Worm (Caenorhabditis elegans) whole organism, late embryonic: ENCODE results near the gene M03E7.2.

Source experiments
- ceh-30 ChIP-seq: fragments of 150-350 bp; optimal IDR thresholded peaks from 2 replicates; lab custom pipeline; 2014; ENCODE audit warnings: missing biosample characterization, missing genetic modification characterization
- ceh-6 ChIP-seq: fragments of 200-800 bp; sonication (Bioruptor generic); optimal IDR thresholded peaks from 2 replicates; lab custom pipeline; 2018; ENCODE audit warnings: mild to moderate bottlenecking, missing genetic modification characterization, missing compliant biosample characterization
- fkh-6 ChIP-seq: sonication (generic microtip); optimal IDR thresholded peaks from 2 replicates; lab custom pipeline; 2016; ENCODE audit warnings: missing genetic modification characterization, missing compliant biosample characterization
- hlh-30 ChIP-seq: sonication (generic microtip); optimal IDR thresholded peaks from 2 replicates; lab custom pipeline; 2017; ENCODE audit warnings: antibody characterized with exemption, missing genetic modification characterization, missing compliant biosample characterization; ENCODE audit not compliant: insufficient read depth
- hlh-8 ChIP-seq: sonication (generic microtip); optimal IDR thresholded peaks from 2 replicates; lab custom pipeline; 2016; ENCODE audit warnings: missing genotype, missing genetic modification characterization, missing compliant biosample characterization
- nhr-11 ChIP-seq: fragments of 150-350 bp; optimal IDR thresholded peaks from 2 replicates; lab custom pipeline; 2014; ENCODE audit warnings: missing biosample characterization, missing genetic modification characterization
- nhr-232 ChIP-seq: sonication (generic microtip); optimal IDR thresholded peaks from 2 replicates; lab custom pipeline; 2016; ENCODE audit warnings: missing genetic modification characterization, missing compliant biosample characterization
- pag-3 ChIP-seq: sonication (generic microtip); optimal IDR thresholded peaks from 2 replicates; lab custom pipeline; 2016; ENCODE audit warnings: missing compliant biosample characterization, missing genetic modification characterization, borderline replicate concordance
- pat-9 ChIP-seq: fragments of 200-800 bp; sonication (Bioruptor generic); optimal IDR thresholded peaks from 2 replicates; lab custom pipeline; 2018; ENCODE audit warnings: mild to moderate bottlenecking, missing genetic modification characterization, moderate library complexity, missing compliant biosample characterization
- rnt-1 ChIP-seq: sonication (generic microtip); optimal IDR thresholded peaks from 2 replicates; lab custom pipeline; 2016; ENCODE audit warnings: missing genetic modification characterization, missing compliant biosample characterization

- TF ChIP-seq hlh-8 (tag; lab: Kevin White, UChicago) (no peak), pag-3 (no peak), rnt-1 (tag; lab: Kevin White, UChicago) (no peak), ceh-30 (tag; lab: Kevin White, UChicago) (no peak), fkh-6 (tag; lab: Kevin White, UChicago) (no peak), nhr-232 (no peak), nhr-11 (no peak), ceh-6 (no peak), hlh-30 (tag; lab: Kevin White, UChicago) (no peak), pat-9 (tag; lab: Kevin White, UChicago) (no peak)
Observed at ce11 chrV:5582860-5583259, 34.5 kb upstream of the M03E7.2 start.
